ENCODE assay signal across 1 fruit fly cellular context in the genomic region with DNA sequence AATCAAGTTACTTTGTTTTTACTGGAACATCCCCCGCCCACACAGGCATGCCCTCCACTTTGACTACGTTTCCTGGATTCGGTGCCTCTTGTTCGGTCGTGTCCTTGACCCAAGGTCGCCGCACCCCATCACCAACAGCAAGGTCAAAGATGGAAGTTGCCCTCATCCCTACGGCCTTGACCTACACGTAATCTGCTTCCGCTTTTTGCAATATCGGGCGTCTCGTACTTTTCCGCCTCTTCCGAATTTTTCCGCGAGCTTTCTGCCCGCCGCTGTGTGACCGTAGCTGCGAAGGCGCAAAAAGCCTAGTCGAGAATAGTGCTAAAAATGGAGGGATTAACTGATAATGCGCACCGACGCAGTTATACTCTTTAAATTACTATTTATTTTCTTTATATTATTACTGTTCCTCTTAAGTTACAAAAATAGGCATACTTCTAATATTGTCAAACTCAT.
TF ChIP-seq lines count a peak whose summit lies in the region.

A gene (minus strand): TSS at position 269 of the 456 bp plus-strand sequence.

TF ChIP-seq in whole organism, embryonic, 481 proteins besides CTCF, POLR2A, EP300 and RAD21 (continued from another document):
- TF ChIP-seq Dip3 (GFP tag; optimal IDR thresholded peaks at IDR 0.05; lab: Kevin White, UChicago) (no peak), psq (GFP tag; optimal IDR thresholded peaks at IDR 0.05; lab: Kevin White, UChicago) (no peak), CG9215 (GFP tag; IDR thresholded peaks at IDR 0.05; lab: Robert Waterston, UW) (no peak), z (GFP tag; IDR thresholded peaks at IDR 0.05; lab: Robert Waterston, UW) (no peak), cas (GFP tag; IDR thresholded peaks at IDR 0.05; lab: Robert Waterston, UW) (no peak), twi (tag; optimal IDR thresholded peaks at IDR 0.05; lab: Kevin White, UChicago) (no peak), gsb (GFP tag; IDR thresholded peaks at IDR 0.05; lab: Robert Waterston, UW) (no peak), MESR4 (GFP tag; optimal IDR thresholded peaks at IDR 0.05; lab: Kevin White, UChicago) (peak; percentile 35), Spps (tag; optimal IDR thresholded peaks at IDR 0.05; lab: Kevin White, UChicago) (no peak), CG11247 (GFP tag; IDR thresholded peaks at IDR 0.05; lab: Robert Waterston, UW) (0 out of 2 replicates have a peak, but pooled peaks have one; percentile 22), bcd (GFP tag; optimal IDR thresholded peaks at IDR 0.05; lab: Kevin White, UChicago) (peak; percentile 45), CG4707 (GFP tag; optimal IDR thresholded peaks at IDR 0.05; lab: Kevin White, UChicago) (no peak), dimm (GFP tag; IDR thresholded peaks at IDR 0.05; lab: Robert Waterston, UW) (no peak), Sox100B (GFP tag; optimal IDR thresholded peaks at IDR 0.05; lab: Kevin White, UChicago) (no peak)
